Worm (Caenorhabditis elegans) whole organism, midembryonic: ENCODE results near the gene F09C6.3.

Experiments used
- T22C8.4 ChIP-seq: fragments of 200-800 bp; sonication (Bioruptor generic); IDR thresholded peaks from 2 replicates; pipeline ENCODE4 v1.3.6; 2022; ENCODE audit warnings: missing genetic modification characterization, missing compliant biosample characterization
- cog-1 ChIP-seq: sonication (generic microtip); optimal IDR thresholded peaks from 2 replicates; lab custom pipeline; 2016; ENCODE audit warnings: missing genetic modification characterization, missing compliant biosample characterization
- flt-1 ChIP-seq: fragments of 200-800 bp; sonication (Bioruptor generic); IDR thresholded peaks from 2 replicates; pipeline ENCODE4 v1.3.6; 2022; ENCODE audit warnings: missing genetic modification characterization, missing compliant biosample characterization
- klf-2 ChIP-seq: fragments of 200-800 bp; sonication (Bioruptor generic); conservative IDR thresholded peaks from 2 replicates; pipeline ENCODE4 v1.3.6; 2022; ENCODE audit warnings: missing genetic modification reagents, missing genetic modification characterization, missing compliant biosample characterization
- med-1 ChIP-seq: sonication (generic microtip); optimal IDR thresholded peaks from 2 replicates; lab custom pipeline; 2017; ENCODE audit warnings: missing genetic modification characterization, mild to moderate bottlenecking, missing compliant biosample characterization, antibody characterized with exemption, missing genetic modification reagents; ENCODE audit not compliant: insufficient read depth
- ref-1 ChIP-seq: fragments of 200-800 bp; sonication (Bioruptor generic); conservative IDR thresholded peaks from 2 replicates; pipeline ENCODE4 v1.3.6; 2022; ENCODE audit warnings: missing genetic modification reagents, missing genetic modification characterization, missing compliant biosample characterization
- tab-1 ChIP-seq: fragments of 200-800 bp; sonication (Bioruptor generic); IDR thresholded peaks from 2 replicates; pipeline ENCODE4 v1.3.6; 2022; ENCODE audit warnings: missing genetic modification characterization, missing compliant biosample characterization
- ztf-23 ChIP-seq: fragments of 200-800 bp; sonication (Bioruptor generic); IDR thresholded peaks from 2 replicates; pipeline ENCODE4 v1.3.6; 2022; ENCODE audit warnings: missing genetic modification reagents, missing genetic modification characterization, missing compliant biosample characterization
- ztf-29 ChIP-seq: fragments of 200-800 bp; sonication (Bioruptor generic); IDR thresholded peaks from 2 replicates; pipeline ENCODE4 v1.3.6; 2022; ENCODE audit warnings: missing genetic modification reagents, missing genetic modification characterization, missing compliant biosample characterization

The F09C6.3 gene

DNA sequence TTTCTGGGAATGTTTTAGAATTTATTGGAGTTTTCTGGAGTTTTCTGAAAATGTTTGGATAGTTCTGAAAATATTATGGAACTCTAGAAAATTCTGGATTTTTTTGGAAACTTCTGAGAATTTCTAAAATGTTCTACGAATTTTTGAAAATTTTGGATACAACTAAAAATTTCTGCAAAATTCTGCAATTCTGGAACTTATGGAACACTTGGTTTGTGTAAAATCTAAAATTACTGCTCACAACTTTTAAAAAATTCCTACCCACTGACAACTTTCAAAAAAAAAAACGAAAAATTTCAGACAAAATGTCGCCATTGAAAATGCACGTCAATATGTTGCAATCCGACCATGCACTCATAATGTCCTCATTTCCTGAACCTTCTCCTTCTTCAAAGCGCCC lies 24.7 kb upstream of the F09C6.3 start, which contains the start of gene nhr-262:
nhr-262 (plus strand) TSS at position 301 of the 400 bp plus-strand sequence.
- no peak for TF ChIP-seq ref-1 (GFP tag; lab: Robert Waterston, UW)

ce11 chrV:16902726-16903125 lies 22.8 kb upstream of the F09C6.3 start, which contains the start of gene srd-68:
srd-68 (minus strand) TSS chrV:16902826.
- TF ChIP-seq tab-1 (no peak), cog-1 (no peak), flt-1 (no peak), klf-2 (GFP tag; lab: Robert Waterston, UW) (no peak), ztf-29 (GFP tag; lab: Robert Waterston, UW) (no peak), ref-1 (GFP tag; lab: Robert Waterston, UW) (no peak), ztf-23 (GFP tag; lab: Robert Waterston, UW) (no peak), med-1 (GFP tag; lab: Kevin White, UChicago) (no peak), T22C8.4 (GFP tag; lab: Robert Waterston, UW) (no peak)

- no peak for TF ChIP-seq T22C8.4 (GFP tag; lab: Robert Waterston, UW)
- TF ChIP-seq ztf-29 (GFP tag; lab: Robert Waterston, UW), result no peak
- no peak for TF ChIP-seq tab-1
- no peak for TF ChIP-seq flt-1
- no peak for TF ChIP-seq cog-1
- no peak for TF ChIP-seq med-1 (GFP tag; lab: Kevin White, UChicago)
- no peak for TF ChIP-seq klf-2 (GFP tag; lab: Robert Waterston, UW)
Observed at ce11 chrV:16899355-16899754, 19.4 kb upstream of the F09C6.3 start, which contains the start of gene fbxa-45. fbxa-45 (minus strand) TSS chrV:16899455.

- TF ChIP-seq klf-2 (GFP tag; lab: Robert Waterston, UW) (no peak), flt-1 (no peak), cog-1 (no peak), ref-1 (GFP tag; lab: Robert Waterston, UW) (no peak), med-1 (GFP tag; lab: Kevin White, UChicago) (no peak), ztf-29 (GFP tag; lab: Robert Waterston, UW) (no peak), tab-1 (no peak), T22C8.4 (GFP tag; lab: Robert Waterston, UW) (no peak), ztf-23 (GFP tag; lab: Robert Waterston, UW) (no peak)
Observed at ce11 chrV:16893440-16893839, 13.5 kb upstream of the F09C6.3 start, which contains the start of gene F09C6.15. F09C6.15 (plus strand) TSS chrV:16893740.

- TF ChIP-seq T22C8.4 (GFP tag; lab: Robert Waterston, UW) (no peak), cog-1 (no peak), tab-1 (no peak), klf-2 (GFP tag; lab: Robert Waterston, UW) (no peak), flt-1 (no peak), ztf-29 (GFP tag; lab: Robert Waterston, UW) (no peak), med-1 (GFP tag; lab: Kevin White, UChicago) (no peak), ref-1 (GFP tag; lab: Robert Waterston, UW) (no peak), ztf-23 (GFP tag; lab: Robert Waterston, UW) (no peak)
Observed at ce11 chrV:16888788-16889325, 8.9 kb upstream of the F09C6.3 start, which contains the start of the genes ifas-2 and fbxa-44. ifas-2 (minus strand) TSS chrV:16888888. fbxa-44 (plus strand) TSS chrV:16889275.

DNA sequence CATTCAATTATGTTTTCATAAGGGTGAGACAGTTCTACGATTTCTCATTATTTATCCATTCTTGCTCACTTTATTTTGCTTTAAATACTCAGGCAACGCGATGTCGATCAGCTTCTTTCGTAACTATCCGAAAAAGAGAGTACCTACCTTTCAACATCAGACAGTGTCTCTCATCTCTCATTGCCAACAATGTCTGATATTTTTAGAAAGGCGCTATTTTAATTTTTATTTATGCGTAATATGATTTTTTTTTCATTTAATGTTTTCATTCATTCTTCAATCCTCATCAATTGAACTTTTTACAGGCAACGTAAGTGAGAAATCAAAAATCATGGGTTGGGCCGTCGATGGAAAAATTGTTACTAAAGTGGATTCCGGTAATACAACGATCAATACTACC lies 4.8 kb upstream of the F09C6.3 start, which contains the start of gene F09C6.13:
F09C6.13 (plus strand) TSS at position 301 of the 400 bp plus-strand sequence.
- no peak for TF ChIP-seq ztf-23 (GFP tag; lab: Robert Waterston, UW)
- no peak for TF ChIP-seq cog-1
- no peak for TF ChIP-seq T22C8.4 (GFP tag; lab: Robert Waterston, UW)
- TF ChIP-seq ztf-29 (GFP tag; lab: Robert Waterston, UW), result no peak
- TF ChIP-seq ref-1 (GFP tag; lab: Robert Waterston, UW), result no peak
- TF ChIP-seq med-1 (GFP tag; lab: Kevin White, UChicago), result no peak
- TF ChIP-seq flt-1, result no peak
- no peak for TF ChIP-seq klf-2 (GFP tag; lab: Robert Waterston, UW)
- TF ChIP-seq tab-1, result no peak

DNA sequence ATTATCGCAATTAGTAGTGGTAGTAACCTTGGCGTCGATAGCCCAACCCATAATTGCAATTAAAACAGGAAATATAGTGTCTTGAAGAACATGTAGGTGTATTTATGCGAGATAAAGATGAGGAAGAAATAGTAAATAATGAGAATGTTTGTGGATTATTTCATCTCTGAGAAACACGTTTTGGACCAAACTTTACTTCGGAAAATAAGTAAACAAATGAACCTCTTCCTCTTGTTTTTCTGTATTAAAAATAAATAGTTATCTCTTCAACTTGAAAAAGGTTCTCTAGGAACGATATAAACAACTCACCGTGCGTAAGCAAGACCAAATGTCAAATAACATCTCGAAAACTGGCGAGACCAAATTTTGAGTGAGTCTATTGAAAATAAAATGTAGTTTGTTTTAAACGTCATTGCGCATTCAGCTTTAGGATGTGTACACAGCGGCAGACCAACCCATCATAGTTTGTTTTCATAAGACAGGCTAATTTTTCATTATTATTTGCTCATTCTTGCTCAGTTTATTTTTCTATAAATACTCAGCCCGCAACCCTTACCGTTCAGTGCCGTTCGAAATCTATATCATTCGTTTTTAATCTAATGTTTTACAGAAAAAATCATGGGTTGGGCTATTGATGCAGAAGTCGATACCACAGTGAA lies 2.4 kb upstream of the F09C6.3 start, which contains the start of the genes F09C6.11 and F09C6.12:
F09C6.11 (minus strand) TSS at position 51 of the 659 bp plus-strand sequence.
F09C6.12 (plus strand) TSS at position 609 of the 659 bp plus-strand sequence.
- TF ChIP-seq ref-1 (GFP tag; lab: Robert Waterston, UW), result no peak
- no peak for TF ChIP-seq tab-1
- TF ChIP-seq flt-1, result no peak
- TF ChIP-seq med-1 (GFP tag; lab: Kevin White, UChicago), result no peak
- TF ChIP-seq cog-1, result no peak
- TF ChIP-seq klf-2 (GFP tag; lab: Robert Waterston, UW), result no peak
- TF ChIP-seq T22C8.4 (GFP tag; lab: Robert Waterston, UW), result no peak
- no peak for TF ChIP-seq ztf-29 (GFP tag; lab: Robert Waterston, UW)

- TF ChIP-seq cog-1 (no peak), ztf-29 (GFP tag; lab: Robert Waterston, UW) (no peak)
Observed at ce11 chrV:16880679-16881078, 725 bp upstream of the F09C6.3 start, which contains the start of gene F09C6.14. F09C6.14 (plus strand) TSS chrV:16880979.

ce11 chrV:16879532-16879931 lies 422 bp downstream of the F09C6.3 start:
- TF ChIP-seq ztf-29 (GFP tag; lab: Robert Waterston, UW) (no peak), klf-2 (GFP tag; lab: Robert Waterston, UW) (no peak), tab-1 (no peak), med-1 (GFP tag; lab: Kevin White, UChicago) (no peak), cog-1 (no peak), ztf-23 (GFP tag; lab: Robert Waterston, UW) (no peak), ref-1 (GFP tag; lab: Robert Waterston, UW) (no peak), flt-1 (no peak), T22C8.4 (GFP tag; lab: Robert Waterston, UW) (no peak)
